Fruit fly (Drosophila melanogaster) whole organism, adult: ENCODE data around the gene CG32806.

Experiments used
- CG11617 ChIP-seq: fragments of 200-800 bp; sonication (Bioruptor generic); optimal IDR thresholded peaks from 2 replicates; lab custom pipeline; 2017; ENCODE audit warnings: mild to moderate bottlenecking, missing biosample characterization, missing genetic modification reagents, missing genetic modification characterization
- CG12768 ChIP-seq: fragments of 200-800 bp; sonication (Bioruptor generic); optimal IDR thresholded peaks from 2 replicates; lab custom pipeline; 2017; ENCODE audit warnings: missing biosample characterization, missing genetic modification characterization, mild to moderate bottlenecking, moderate library complexity, missing genetic modification reagents
- CG14711 ChIP-seq: fragments of 200-800 bp; sonication (Bioruptor generic); optimal IDR thresholded peaks from 2 replicates; lab custom pipeline; 2018; ENCODE audit warnings: missing biosample characterization, mild to moderate bottlenecking, missing genetic modification characterization, moderate library complexity
- CG1620 ChIP-seq: fragments of 200-800 bp; sonication (Bioruptor generic); optimal IDR thresholded peaks from 2 replicates; lab custom pipeline; 2016; ENCODE audit warnings: missing biosample characterization, missing genetic modification characterization
- CG7045 ChIP-seq: fragments of 200-800 bp; sonication (Bioruptor generic); optimal IDR thresholded peaks from 2 replicates; lab custom pipeline; 2017; ENCODE audit warnings: missing biosample characterization, mild to moderate bottlenecking, missing genetic modification characterization
- Clk ChIP-seq: fragments of 200-800 bp; sonication (Bioruptor generic); optimal IDR thresholded peaks from 2 replicates; lab custom pipeline; 2017; ENCODE audit warnings: missing biosample characterization, missing genetic modification characterization
- Mnt ChIP-seq: fragments of 200-800 bp; sonication (Bioruptor generic); optimal IDR thresholded peaks from 2 replicates; lab custom pipeline; 2016; ENCODE audit warnings: missing biosample characterization, mild to moderate bottlenecking, missing genetic modification characterization
- bab1 ChIP-seq: fragments of 200-800 bp; sonication (Bioruptor generic); optimal IDR thresholded peaks from 3 replicates; lab custom pipeline; 2019; ENCODE audit warnings: missing biosample characterization, mild to moderate bottlenecking, missing genetic modification characterization, moderate library complexity
- cnc ChIP-seq, 2 experiments: fragments of >200 bp; optimal IDR thresholded peaks; 2 replicates each; lab custom pipeline; 2017
- kay ChIP-seq: fragments of 200-800 bp; sonication (Bioruptor generic); peaks from one replicate; lab custom pipeline; 2016; ENCODE audit warnings: missing biosample characterization, missing genetic modification characterization, borderline replicate concordance

dm6 chrX:1825912-1826862, 36.8 kb downstream of the CG32806 start:
- no peak for TF ChIP-seq cnc (optimal IDR thresholded peaks at IDR 0.05; lab: Kevin White, UChicago)
- no peak for TF ChIP-seq bab1 (GFP tag; lab: Kevin White, UChicago)
- TF ChIP-seq CG12768 (GFP tag; lab: Kevin White, UChicago): no peak
- no peak for TF ChIP-seq Clk
- no peak for TF ChIP-seq kay (GFP tag; lab: Kevin White, UChicago)
- TF ChIP-seq Mnt (GFP tag; lab: Kevin White, UChicago): no peak
- TF ChIP-seq CG11617: no peak
- TF ChIP-seq CG1620 (GFP tag; lab: Kevin White, UChicago): no peak
- no peak for TF ChIP-seq CG7045 (GFP tag; lab: Kevin White, UChicago)
- TF ChIP-seq CG14711: no peak
